Worm (Caenorhabditis elegans): Measurements from ENCODE around the gene Y73B6BL.270.
"Not testable (repeated sequence)": the region's sequence is repeated elsewhere in the genome, so short reads cannot be mapped to it uniquely, and the experiment has no call there.

Y73B6BL.270 gene

DNA sequence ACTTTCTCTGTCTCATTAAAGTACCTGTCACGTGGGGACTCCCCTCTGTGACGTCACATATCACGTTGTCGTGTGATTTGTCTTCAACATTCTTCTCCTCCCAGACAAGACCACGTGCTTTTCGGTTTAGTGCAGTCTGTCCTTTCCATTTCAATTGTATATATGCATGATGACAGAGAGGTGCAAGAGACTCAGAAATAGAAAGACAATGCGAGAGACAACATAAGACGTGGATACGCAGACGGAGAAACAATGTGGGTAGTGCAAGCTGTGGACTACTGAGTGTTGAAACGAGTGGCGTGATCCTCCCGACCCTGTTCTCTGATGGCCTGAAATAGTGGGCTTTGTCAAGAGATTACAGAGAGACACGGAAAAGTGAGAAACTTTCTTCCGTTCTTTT is 28.4 kb upstream of the Y73B6BL.270 start (continued):
- peak; percentile 12 to 57 for TF ChIP-seq eor-1 (tag; optimal IDR thresholded peaks at IDR 0.05)
- no peak for TF ChIP-seq ceh-9 (tag; optimal IDR thresholded peaks at IDR 0.05)
- TF ChIP-seq nhr-12 (tag; optimal IDR thresholded peaks at IDR 0.05): no peak
- peak; percentile 69 for TF ChIP-seq elt-1 (tag; optimal IDR thresholded peaks at IDR 0.05)
- TF ChIP-seq egl-27 (tag; optimal IDR thresholded peaks at IDR 0.05): peak; percentile 14
- TF ChIP-seq elt-3 (tag; optimal IDR thresholded peaks at IDR 0.05): peak in 1 of 3 experiments; percentile 34
- TF ChIP-seq lin-15B (tag; optimal IDR thresholded peaks at IDR 0.05): peak; percentile 56
- TF ChIP-seq nhr-237 (tag; optimal IDR thresholded peaks at IDR 0.05): no peak
- peak; percentile 23 for TF ChIP-seq sea-2 (GFP tag; optimal IDR thresholded peaks at IDR 0.05)

DNA sequence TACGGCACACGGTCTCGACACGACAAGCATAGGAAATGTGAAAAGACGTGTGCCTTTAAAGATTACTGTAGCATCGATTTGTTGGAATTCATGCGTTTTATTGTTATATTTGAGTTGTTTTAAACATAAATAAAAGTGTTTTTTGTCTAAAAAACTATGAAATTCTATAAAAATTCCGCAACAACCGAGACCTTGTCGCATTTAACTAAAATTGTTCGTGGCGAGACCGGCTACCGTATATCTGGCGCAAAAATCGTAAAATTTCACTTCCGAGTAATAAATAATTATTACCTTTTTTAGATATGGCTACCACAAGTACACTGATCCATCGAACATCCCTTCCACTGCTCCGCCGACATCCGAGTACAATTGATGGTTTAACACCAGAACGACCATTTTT is 27.8 kb upstream of the Y73B6BL.270 start, which contains the start of gene ipla-6:
ipla-6 (plus strand) TSS at position 301 of the 400 bp plus-strand sequence.
- TF ChIP-seq ceh-82 (tag; optimal IDR thresholded peaks at IDR 0.05) (no peak), nhr-67 (tag; optimal IDR thresholded peaks at IDR 0.05) (no peak), ceh-9 (tag; optimal IDR thresholded peaks at IDR 0.05) (no peak), lin-39 (tag; optimal IDR thresholded peaks at IDR 0.05) (no peak), egl-27 (tag; optimal IDR thresholded peaks at IDR 0.05) (no peak), nhr-77 (tag; optimal IDR thresholded peaks at IDR 0.05) (no peak), lin-15B (tag; optimal IDR thresholded peaks at IDR 0.05) (no peak), lsy-12 (tag; optimal IDR thresholded peaks at IDR 0.05) (no peak), egl-5 (tag; optimal IDR thresholded peaks at IDR 0.05) (no peak), mml-1 (tag; optimal IDR thresholded peaks at IDR 0.05) (no peak), unc-39 (tag; optimal IDR thresholded peaks at IDR 0.05) (no peak), nhr-23 (tag; optimal IDR thresholded peaks at IDR 0.05) (no peak), nhr-237 (tag; optimal IDR thresholded peaks at IDR 0.05) (no peak), ama-1 (optimal IDR thresholded peaks at IDR 0.05) (no peak), elt-2 (tag; optimal IDR thresholded peaks at IDR 0.05) (no peak), aly-2 (tag; optimal IDR thresholded peaks at IDR 0.05) (no peak), sea-2 (GFP tag; optimal IDR thresholded peaks at IDR 0.05) (no peak)

- TF ChIP-seq nhr-28 (tag; optimal IDR thresholded peaks at IDR 0.05) (no peak), lsy-12 (tag; optimal IDR thresholded peaks at IDR 0.05) (no peak), elt-3 (tag; optimal IDR thresholded peaks at IDR 0.05) (no peak), hmg-11 (tag; optimal IDR thresholded peaks at IDR 0.05) (no peak), aly-2 (tag; optimal IDR thresholded peaks at IDR 0.05) (no peak), jun-1 (tag; optimal IDR thresholded peaks at IDR 0.05) (no peak), pqm-1 (tag; optimal IDR thresholded peaks at IDR 0.05) (no peak)
Observed at ce11 chrIV:6342431-6342830, 22.7 kb upstream of the Y73B6BL.270 start, which contains the start of gene Y73B6BL.288. Gene Y73B6BL.288, minus strand, starts transcription at chrIV:6342531.

ce11 chrIV:6342876-6343275 is 22.3 kb upstream of the Y73B6BL.270 start, which contains the start of gene Y73B6BL.14:
Gene Y73B6BL.14, minus strand, starts transcription at chrIV:6342976.
- TF ChIP-seq fkh-2 (tag; optimal IDR thresholded peaks at IDR 0.05) (no peak), ceh-9 (tag; optimal IDR thresholded peaks at IDR 0.05) (no peak), ceh-16 (tag; optimal IDR thresholded peaks at IDR 0.05) (no peak), pha-4 (tag; optimal IDR thresholded peaks at IDR 0.05) (no peak), mdl-1 (tag; optimal IDR thresholded peaks at IDR 0.05) (no peak)

DNA sequence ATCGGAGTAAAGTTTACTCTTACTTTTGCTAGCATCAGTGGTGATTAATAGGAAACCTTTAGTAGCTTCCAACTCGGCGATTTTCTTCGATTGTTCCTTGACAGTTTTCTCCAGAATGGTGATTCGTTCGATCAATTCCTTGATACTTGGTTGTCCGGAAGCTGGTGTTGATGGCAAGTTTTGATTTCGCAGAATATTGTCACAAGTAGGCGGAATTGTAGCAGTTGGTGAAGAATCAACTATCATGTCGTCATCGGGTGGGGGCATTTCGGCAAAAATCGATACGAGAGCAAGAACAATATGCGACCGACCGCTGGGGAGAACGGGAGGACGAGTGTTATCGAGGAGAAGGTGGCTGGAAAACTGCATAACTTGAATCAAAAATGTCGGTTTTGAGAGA is 17.9 kb upstream of the Y73B6BL.270 start, which contains the start of gene Y73B6BL.289:
Y73B6BL.289 (plus strand) TSS at position 301 of the 400 bp plus-strand sequence.
- TF ChIP-seq egl-5, fos-1, pha-4 (tag; optimal IDR thresholded peaks at IDR 0.05): not testable (repeated sequence)

DNA sequence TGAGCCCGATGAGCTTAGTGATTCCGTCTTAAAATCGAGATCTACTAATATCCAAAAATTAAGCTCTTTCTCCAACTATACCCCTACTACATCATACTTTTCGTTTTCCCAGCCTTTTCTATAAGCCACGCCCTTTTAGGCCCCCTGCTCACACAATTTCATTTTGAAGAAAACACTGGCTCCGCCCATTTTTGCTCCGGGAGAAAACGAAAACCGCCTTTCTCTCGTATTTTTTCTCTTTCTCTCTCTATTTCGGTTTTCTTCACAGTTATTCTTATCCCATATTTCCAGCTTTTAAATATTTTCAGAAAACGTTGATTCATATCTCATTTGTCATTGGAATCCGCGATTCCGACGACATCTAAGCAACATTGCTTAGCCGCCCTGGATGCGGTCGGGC is 3.5 kb upstream of the Y73B6BL.270 start, which contains the start of gene Y73B6BL.47:
Y73B6BL.47 (plus strand) TSS at position 301 of the 400 bp plus-strand sequence.
- TF ChIP-seq nhr-25 (tag; optimal IDR thresholded peaks at IDR 0.05) (no peak), nhr-77 (tag; optimal IDR thresholded peaks at IDR 0.05) (no peak), egl-5 (tag; optimal IDR thresholded peaks at IDR 0.05) (no peak), daf-12 (tag; optimal IDR thresholded peaks at IDR 0.05) (no peak), fkh-2 (tag; optimal IDR thresholded peaks at IDR 0.05) (no peak), nhr-11 (tag; optimal IDR thresholded peaks at IDR 0.05) (no peak), nhr-76 (tag; optimal IDR thresholded peaks at IDR 0.05) (no peak), elt-3 (tag; optimal IDR thresholded peaks at IDR 0.05) (no peak), lin-39 (tag; optimal IDR thresholded peaks at IDR 0.05) (no peak), elt-1 (tag; optimal IDR thresholded peaks at IDR 0.05) (no peak), sea-2 (GFP tag; optimal IDR thresholded peaks at IDR 0.05) (no peak), fkh-10 (GFP tag; optimal IDR thresholded peaks at IDR 0.05) (no peak), nhr-23 (tag; optimal IDR thresholded peaks at IDR 0.05) (no peak), ceh-82 (tag; optimal IDR thresholded peaks at IDR 0.05) (no peak), nhr-237 (tag; optimal IDR thresholded peaks at IDR 0.05) (no peak), nfya-1 (tag; optimal IDR thresholded peaks at IDR 0.05; ENCODE audit: insufficient read depth) (no peak), aly-2 (tag; optimal IDR thresholded peaks at IDR 0.05) (no peak)
